Worm (Caenorhabditis elegans) whole organism, L4 larva: ENCODE measurements around the gene C18H7.6.

Experiments used
- aly-2 ChIP-seq: sonication (generic microtip); optimal IDR thresholded peaks from 2 replicates; lab custom pipeline; 2018; ENCODE audit warnings: missing biosample characterization, missing genetic modification characterization
- ceh-82 ChIP-seq: sonication (generic microtip); optimal IDR thresholded peaks from 2 replicates; lab custom pipeline; 2017; ENCODE audit warnings: missing biosample characterization, missing genetic modification characterization
- dmd-9 ChIP-seq: fragments of 200-800 bp; sonication (Bioruptor generic); IDR thresholded peaks from 2 replicates; pipeline ENCODE4 v1.3.6; 2022; ENCODE audit warnings: missing genetic modification reagents, missing genetic modification characterization, missing compliant biosample characterization
- vab-7 ChIP-seq: fragments of 200-800 bp; sonication (Bioruptor generic); IDR thresholded peaks from 2 replicates; pipeline ENCODE4 v1.3.6; 2022; ENCODE audit warnings: missing genetic modification reagents, missing genetic modification characterization, missing compliant biosample characterization

DNA sequence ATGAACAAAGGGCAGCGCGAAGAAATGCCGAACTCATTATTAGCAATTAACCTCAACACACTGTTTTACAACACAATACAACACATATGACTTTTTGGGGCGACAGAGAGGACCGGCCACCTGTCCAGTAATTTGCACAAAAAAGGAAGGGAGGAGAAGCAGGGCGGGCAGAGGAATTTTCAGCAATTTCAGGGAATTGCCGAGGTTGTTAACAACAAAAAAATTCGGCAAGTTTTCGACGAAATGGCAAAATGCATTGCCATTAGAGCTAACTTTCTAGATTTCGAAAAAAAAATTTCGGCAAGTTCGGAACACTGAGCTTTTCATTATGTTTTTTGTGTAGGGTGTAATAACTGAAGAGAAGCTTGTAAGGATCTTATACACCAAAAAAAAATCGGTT lies 28.3 kb downstream of the C18H7.6 start:
- TF ChIP-seq vab-7 (GFP tag; lab: Robert Waterston, UW), result no peak
- TF ChIP-seq dmd-9 (GFP tag; lab: Robert Waterston, UW), result no peak
- no peak for TF ChIP-seq ceh-82 (tag; lab: Kevin White, UChicago)
- no peak for TF ChIP-seq aly-2
